Worm (Caenorhabditis elegans) whole organism, late embryonic: ENCODE measurements around the gene F59F5.4.

ENCODE experiments used
- C08G9.2 ChIP-seq: sonication (generic microtip); optimal IDR thresholded peaks from 2 replicates; lab custom pipeline; 2016; ENCODE audit warnings: mild to moderate bottlenecking, missing genetic modification characterization, moderate library complexity, missing compliant biosample characterization
- F13H6.1 ChIP-seq: sonication (generic microtip); optimal IDR thresholded peaks from 2 replicates; lab custom pipeline; 2016; ENCODE audit warnings: missing genetic modification characterization, missing compliant biosample characterization
- K02D7.2 ChIP-seq: sonication (generic microtip); optimal IDR thresholded peaks from 2 replicates; lab custom pipeline; 2017; ENCODE audit warnings: mild to moderate bottlenecking, missing genetic modification characterization, missing compliant biosample characterization
- T23F11.4 ChIP-seq: fragments of 200-800 bp; sonication (Bioruptor generic); optimal IDR thresholded peaks from 2 replicates; lab custom pipeline; 2018; ENCODE audit warnings: mild to moderate bottlenecking, missing genetic modification characterization, missing compliant biosample characterization
- Y22D7AL.16 ChIP-seq: sonication (generic microtip); optimal IDR thresholded peaks from 2 replicates; lab custom pipeline; 2016; ENCODE audit warnings: missing genetic modification characterization, missing compliant biosample characterization
- ahr-1 ChIP-seq: sonication (generic microtip); optimal IDR thresholded peaks from 2 replicates; lab custom pipeline; 2016; ENCODE audit warnings: missing genetic modification characterization, missing compliant biosample characterization
- ama-1 ChIP-seq: fragments of 150-350 bp; optimal IDR thresholded peaks from 2 replicates; lab custom pipeline; 2014
- ceh-14 ChIP-seq: sonication (generic microtip); optimal IDR thresholded peaks from 2 replicates; lab custom pipeline; 2016; ENCODE audit warnings: missing genotype, missing genetic modification characterization, missing compliant biosample characterization
- ceh-18 ChIP-seq: sonication (generic microtip); optimal IDR thresholded peaks from 2 replicates; lab custom pipeline; 2016; ENCODE audit warnings: missing genetic modification characterization, missing compliant biosample characterization
- ceh-19 ChIP-seq: fragments of 200-800 bp; sonication (Bioruptor generic); optimal IDR thresholded peaks from 2 replicates; lab custom pipeline; 2018; ENCODE audit warnings: mild to moderate bottlenecking, missing genetic modification characterization, missing compliant biosample characterization
- ceh-2 ChIP-seq: sonication (generic microtip); optimal IDR thresholded peaks from 2 replicates; lab custom pipeline; 2016; ENCODE audit warnings: missing genotype, missing genetic modification characterization, missing compliant biosample characterization
- ceh-22 ChIP-seq: sonication (generic microtip); optimal IDR thresholded peaks from 2 replicates; lab custom pipeline; 2017; ENCODE audit warnings: missing biosample characterization, missing genetic modification characterization
- ceh-30 ChIP-seq: fragments of 150-350 bp; optimal IDR thresholded peaks from 2 replicates; lab custom pipeline; 2014; ENCODE audit warnings: missing biosample characterization, missing genetic modification characterization
- ceh-34 ChIP-seq: sonication (generic microtip); optimal IDR thresholded peaks from 2 replicates; lab custom pipeline; 2016; ENCODE audit warnings: mild to moderate bottlenecking, missing genetic modification characterization, missing compliant biosample characterization
- ceh-48 ChIP-seq: sonication (generic microtip); optimal IDR thresholded peaks from 2 replicates; lab custom pipeline; 2016; ENCODE audit warnings: missing genetic modification characterization, inconsistent platforms, missing compliant biosample characterization
- che-1 ChIP-seq: sonication (generic microtip); optimal IDR thresholded peaks from 2 replicates; lab custom pipeline; 2016; ENCODE audit warnings: mild to moderate bottlenecking, missing genetic modification characterization, missing compliant biosample characterization
- dmd-4 ChIP-seq: sonication (generic microtip); optimal IDR thresholded peaks from 2 replicates; lab custom pipeline; 2016; ENCODE audit warnings: borderline replicate concordance, missing genetic modification characterization, missing compliant biosample characterization
- elt-4 ChIP-seq: sonication (generic microtip); optimal IDR thresholded peaks from 2 replicates; lab custom pipeline; 2016; ENCODE audit warnings: missing genetic modification characterization, missing compliant biosample characterization
- eyg-1 ChIP-seq: sonication (generic microtip); optimal IDR thresholded peaks from 2 replicates; lab custom pipeline; 2016; ENCODE audit warnings: missing genotype, missing genetic modification characterization, missing compliant biosample characterization
- fax-1 ChIP-seq: sonication (generic microtip); optimal IDR thresholded peaks from 2 replicates; lab custom pipeline; 2016; ENCODE audit warnings: missing genotype, missing genetic modification characterization, missing compliant biosample characterization
- hlh-13 ChIP-seq: fragments of 200-800 bp; sonication (Bioruptor generic); optimal IDR thresholded peaks from 2 replicates; lab custom pipeline; 2018; ENCODE audit warnings: mild to moderate bottlenecking, missing genetic modification characterization, missing compliant biosample characterization
- hlh-15 ChIP-seq: sonication (generic microtip); optimal IDR thresholded peaks from 2 replicates; lab custom pipeline; 2016; ENCODE audit warnings: missing genetic modification characterization, missing compliant biosample characterization
- hlh-8 ChIP-seq: sonication (generic microtip); optimal IDR thresholded peaks from 2 replicates; lab custom pipeline; 2016; ENCODE audit warnings: missing genotype, missing genetic modification characterization, missing compliant biosample characterization
- lin-11 ChIP-seq: fragments of 200-800 bp; sonication (Bioruptor generic); optimal IDR thresholded peaks from 2 replicates; lab custom pipeline; 2018; ENCODE audit warnings: mild to moderate bottlenecking, missing genetic modification characterization, missing compliant biosample characterization
- mec-3 ChIP-seq: sonication (generic microtip); optimal IDR thresholded peaks from 2 replicates; lab custom pipeline; 2016; ENCODE audit warnings: borderline replicate concordance, missing genetic modification characterization, missing compliant biosample characterization
- nfya-1 ChIP-seq: sonication (generic microtip); optimal IDR thresholded peaks from 2 replicates; lab custom pipeline; 2017; ENCODE audit warnings: missing genetic modification characterization, mild to moderate bottlenecking, missing compliant biosample characterization, antibody characterized with exemption, moderate library complexity
- nhr-232 ChIP-seq: sonication (generic microtip); optimal IDR thresholded peaks from 2 replicates; lab custom pipeline; 2016; ENCODE audit warnings: missing genetic modification characterization, missing compliant biosample characterization
- pag-3 ChIP-seq: sonication (generic microtip); optimal IDR thresholded peaks from 2 replicates; lab custom pipeline; 2016; ENCODE audit warnings: missing compliant biosample characterization, missing genetic modification characterization, borderline replicate concordance
- pat-9 ChIP-seq: fragments of 200-800 bp; sonication (Bioruptor generic); optimal IDR thresholded peaks from 2 replicates; lab custom pipeline; 2018; ENCODE audit warnings: mild to moderate bottlenecking, missing genetic modification characterization, moderate library complexity, missing compliant biosample characterization
- pha-4 ChIP-seq: fragments of 150-350 bp; optimal IDR thresholded peaks from 2 replicates; lab custom pipeline; 2018; ENCODE audit warnings: missing biosample characterization, missing genetic modification reagents, missing genetic modification characterization
- ref-2 ChIP-seq: sonication (generic microtip); optimal IDR thresholded peaks from 2 replicates; lab custom pipeline; 2016; ENCODE audit warnings: missing genetic modification characterization, missing compliant biosample characterization
- rnt-1 ChIP-seq: sonication (generic microtip); optimal IDR thresholded peaks from 2 replicates; lab custom pipeline; 2016; ENCODE audit warnings: missing genetic modification characterization, missing compliant biosample characterization
- sdc-2 ChIP-seq: sonication (generic microtip); optimal IDR thresholded peaks from 2 replicates; lab custom pipeline; 2016; ENCODE audit warnings: missing genotype, missing genetic modification characterization, missing compliant biosample characterization
- sox-2 ChIP-seq: fragments of 200-800 bp; sonication (Bioruptor generic); IDR thresholded peaks from 2 replicates; pipeline ENCODE4 v1.3.6; 2022; ENCODE audit warnings: missing genetic modification reagents, missing genetic modification characterization, missing compliant biosample characterization
- tbx-2 ChIP-seq: sonication (generic microtip); optimal IDR thresholded peaks from 2 replicates; lab custom pipeline; 2016; ENCODE audit warnings: missing genetic modification characterization, missing compliant biosample characterization
- ttx-3 ChIP-seq: sonication (generic microtip); optimal IDR thresholded peaks from 2 replicates; lab custom pipeline; 2016; ENCODE audit warnings: missing genetic modification reagents, missing genetic modification characterization, missing compliant biosample characterization
- unc-55 ChIP-seq: sonication (generic microtip); optimal IDR thresholded peaks from 2 replicates; lab custom pipeline; 2017; ENCODE audit warnings: missing biosample characterization, missing genetic modification reagents, missing genetic modification characterization
- unc-86 ChIP-seq: sonication (generic microtip); optimal IDR thresholded peaks from 2 replicates; lab custom pipeline; 2016; ENCODE audit warnings: missing genetic modification characterization, missing compliant biosample characterization
- zip-5 ChIP-seq: sonication (generic microtip); optimal IDR thresholded peaks from 2 replicates; lab custom pipeline; 2016; ENCODE audit warnings: missing genetic modification characterization, missing compliant biosample characterization
- ztf-16 ChIP-seq: sonication (generic microtip); optimal IDR thresholded peaks from 2 replicates; lab custom pipeline; 2017; ENCODE audit warnings: missing genetic modification characterization, missing compliant biosample characterization

Gene F59F5.4

DNA sequence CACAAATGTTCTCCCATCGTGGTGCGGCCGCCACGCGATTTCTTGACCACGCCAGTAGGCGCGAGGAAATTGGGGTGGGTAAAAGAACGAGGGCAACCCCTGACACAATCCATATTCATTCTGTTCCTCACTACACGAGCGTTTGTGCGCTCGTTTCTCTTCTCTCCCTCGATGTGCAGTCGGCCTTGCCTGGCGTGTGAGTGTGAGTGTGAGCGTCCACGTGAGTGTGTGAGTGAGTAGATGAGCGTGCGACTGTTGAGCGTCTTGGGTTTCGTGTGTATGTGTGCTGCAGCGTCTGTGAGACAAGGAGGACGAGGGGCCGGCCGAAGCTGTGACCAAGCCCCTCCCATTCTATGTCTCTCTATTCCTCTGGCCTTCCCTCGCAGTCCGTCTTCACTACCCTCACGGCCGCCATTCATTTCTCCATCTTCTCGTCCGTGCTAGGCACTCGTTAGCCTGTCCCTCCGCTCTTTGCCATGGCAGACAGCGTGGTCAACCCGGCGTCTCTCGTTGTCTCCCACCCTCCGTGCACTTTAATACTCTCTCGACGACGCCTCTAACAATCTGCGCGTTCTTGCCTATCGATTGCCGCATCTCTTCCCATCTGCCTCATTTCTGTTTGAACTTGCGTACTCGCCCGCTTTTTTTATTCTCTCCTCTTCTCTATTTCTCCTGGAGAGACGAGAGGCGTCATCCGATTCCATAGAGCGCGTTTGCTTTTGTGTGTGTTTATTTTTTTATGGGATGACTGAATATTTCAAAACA is 25.8 kb downstream of the F59F5.4 start (continued):
- peak; percentile 59 for TF ChIP-seq che-1
- TF ChIP-seq hlh-13 (GFP tag; lab: Kevin White, UChicago): no peak
- peak; percentile 59 for TF ChIP-seq hlh-8 (tag; lab: Kevin White, UChicago)
- no peak for TF ChIP-seq pat-9 (tag; lab: Kevin White, UChicago)
- peak; percentile 92 for TF ChIP-seq unc-55 (GFP tag; lab: Kevin White, UChicago)
- no peak for TF ChIP-seq T23F11.4 (GFP tag; lab: Kevin White, UChicago)
- no peak for TF ChIP-seq pag-3
- peak; percentile 65 for TF ChIP-seq ttx-3
- TF ChIP-seq sox-2 (GFP tag; lab: Robert Waterston, UW): peak; percentile 2; the same call in 1 of the 2 replicates
- no peak for TF ChIP-seq lin-11
- no peak for TF ChIP-seq pha-4
- peak; percentile 67 for TF ChIP-seq ztf-16 (tag; lab: Kevin White, UChicago)
- TF ChIP-seq tbx-2 (tag; lab: Kevin White, UChicago): peak; percentile 95
- TF ChIP-seq ceh-2 (tag; lab: Kevin White, UChicago): peak; percentile 73
- TF ChIP-seq ceh-30 (tag; lab: Kevin White, UChicago): peak; percentile 79
- peak; percentile 7 for TF ChIP-seq unc-86 (tag; lab: Kevin White, UChicago)
- peak; percentile 56 for TF ChIP-seq C08G9.2 (tag; lab: Kevin White, UChicago)
- TF ChIP-seq ceh-22 (tag; lab: Kevin White, UChicago): peak; percentile 49
- peak; percentile 35 for TF ChIP-seq fax-1
- no peak for TF ChIP-seq elt-4
- TF ChIP-seq K02D7.2: no peak
- no peak for TF ChIP-seq dmd-4 (tag; lab: Kevin White, UChicago)
- peak; percentile 96 for TF ChIP-seq ceh-48
- peak; percentile 93 for TF ChIP-seq F13H6.1
- peak; percentile 63 for TF ChIP-seq eyg-1 (tag; lab: Kevin White, UChicago)
- peak; percentile 51 for TF ChIP-seq ahr-1 (tag; lab: Kevin White, UChicago)
- TF ChIP-seq mec-3 (tag; lab: Kevin White, UChicago): peak; percentile 36
- TF ChIP-seq ref-2 (tag; lab: Kevin White, UChicago): peak; percentile 95
- peak; percentile 88 for TF ChIP-seq sdc-2 (tag; lab: Kevin White, UChicago)
- TF ChIP-seq, all 69 proteins: peak for 48

DNA sequence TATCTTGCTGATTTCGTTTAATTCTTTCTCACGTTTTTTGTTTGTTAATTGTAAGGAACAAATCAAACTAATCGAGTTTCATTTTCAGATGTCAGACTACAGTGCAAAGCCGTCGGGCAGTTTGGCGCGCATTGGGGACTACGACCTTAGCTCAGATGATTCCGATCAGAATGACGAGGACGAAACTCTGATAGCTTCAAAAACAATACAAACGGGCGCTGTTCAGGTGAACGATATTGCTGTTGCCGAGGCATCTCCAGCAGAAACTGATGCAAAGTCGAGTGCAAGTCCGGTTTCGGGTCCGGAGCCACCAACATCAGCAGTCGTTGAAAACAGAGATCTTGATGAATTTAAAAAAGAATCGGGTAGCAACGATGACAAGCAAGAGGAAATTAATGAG is 26.4 kb downstream of the F59F5.4 start, which contains the start of gene bet-2:
bet-2 (plus strand) TSS at position 89 of the 400 bp plus-strand sequence.
- TF ChIP-seq hlh-8 (tag; lab: Kevin White, UChicago) (no peak), ahr-1 (tag; lab: Kevin White, UChicago) (no peak), ceh-34 (tag; lab: Kevin White, UChicago) (no peak), sox-2 (GFP tag; lab: Robert Waterston, UW) (no peak), fax-1 (no peak), nfya-1 (tag; lab: Kevin White, UChicago) (no peak), ceh-19 (GFP tag; lab: Kevin White, UChicago) (no peak), ttx-3 (no peak), che-1 (no peak), rnt-1 (no peak), ceh-18 (tag; lab: Kevin White, UChicago) (no peak), ref-2 (tag; lab: Kevin White, UChicago) (no peak), mec-3 (tag; lab: Kevin White, UChicago) (no peak), ama-1 (no peak), zip-5 (no peak), ceh-14 (no peak), nhr-232 (tag; lab: Kevin White, UChicago) (no peak), Y22D7AL.16 (tag; lab: Kevin White, UChicago) (no peak), ceh-22 (tag; lab: Kevin White, UChicago) (no peak), hlh-15 (no peak)
